Worm (Caenorhabditis elegans) whole organism, L1 larva: Measurements from ENCODE around the gene srd-28.

Experiments
- aly-2 ChIP-seq: fragments of 150-350 bp; optimal IDR thresholded peaks from 2 replicates; lab custom pipeline; 2014; ENCODE audit warnings: missing biosample characterization, missing genetic modification characterization
- ama-1 ChIP-seq: fragments of 150-350 bp; optimal IDR thresholded peaks from 2 replicates; lab custom pipeline; 2014
- blmp-1 ChIP-seq: fragments of 150-350 bp; optimal IDR thresholded peaks from 2 replicates; lab custom pipeline; 2014; ENCODE audit warnings: missing biosample characterization, missing genetic modification characterization
- ces-1 ChIP-seq: fragments of 150-350 bp; optimal IDR thresholded peaks from 2 replicates; lab custom pipeline; 2014; ENCODE audit warnings: missing biosample characterization, missing genetic modification reagents, missing genetic modification characterization
- egl-13 ChIP-seq: sonication (generic microtip); optimal IDR thresholded peaks from 2 replicates; lab custom pipeline; 2016; ENCODE audit warnings: missing genotype, missing genetic modification reagents, missing genetic modification characterization, missing compliant biosample characterization
- egl-27 ChIP-seq, 2 experiments: fragments of 150-350 bp in 1 of 2; sonication (generic microtip); optimal IDR thresholded peaks; 3 replicates each; lab custom pipeline; 2017 to 2018; ENCODE audit warnings: missing biosample characterization in 2 of 2, missing genetic modification characterization in 2 of 2, missing genetic modification reagents in 2 of 2
- elt-3 ChIP-seq, 6 experiments: fragments of 150-350 bp in 1 of 6; sonication (generic microtip); optimal IDR thresholded peaks; 2 replicates each; lab custom pipeline; 2017 to 2018; ENCODE audit warnings: missing biosample characterization in 6 of 6, missing genetic modification characterization in 6 of 6, inconsistent platforms in 1 of 6
- fos-1 ChIP-seq: fragments of 150-350 bp; optimal IDR thresholded peaks from 2 replicates; lab custom pipeline; 2014; ENCODE audit warnings: missing biosample characterization, missing genetic modification characterization
- lin-39 ChIP-seq: fragments of 150-350 bp; optimal IDR thresholded peaks from 2 replicates; lab custom pipeline; 2014; ENCODE audit warnings: missing biosample characterization, missing genetic modification reagents, missing genetic modification characterization
- lir-3 ChIP-seq: sonication (generic microtip); optimal IDR thresholded peaks from 2 replicates; lab custom pipeline; 2016; ENCODE audit warnings: mild to moderate bottlenecking, missing genetic modification characterization, moderate library complexity, missing compliant biosample characterization; ENCODE audit not compliant: poor library complexity
- nhr-47 ChIP-seq: sonication (generic microtip); optimal IDR thresholded peaks from 2 replicates; lab custom pipeline; 2016; ENCODE audit warnings: mild to moderate bottlenecking, missing genetic modification characterization, moderate library complexity, missing compliant biosample characterization
- pqm-1 ChIP-seq: sonication (generic microtip); optimal IDR thresholded peaks from 3 replicates; lab custom pipeline; 2017; ENCODE audit warnings: missing biosample characterization, missing genetic modification characterization
- unc-130 ChIP-seq: fragments of 150-350 bp; optimal IDR thresholded peaks from 2 replicates; lab custom pipeline; 2017; ENCODE audit warnings: missing biosample characterization, missing genetic modification characterization, inconsistent platforms

DNA sequence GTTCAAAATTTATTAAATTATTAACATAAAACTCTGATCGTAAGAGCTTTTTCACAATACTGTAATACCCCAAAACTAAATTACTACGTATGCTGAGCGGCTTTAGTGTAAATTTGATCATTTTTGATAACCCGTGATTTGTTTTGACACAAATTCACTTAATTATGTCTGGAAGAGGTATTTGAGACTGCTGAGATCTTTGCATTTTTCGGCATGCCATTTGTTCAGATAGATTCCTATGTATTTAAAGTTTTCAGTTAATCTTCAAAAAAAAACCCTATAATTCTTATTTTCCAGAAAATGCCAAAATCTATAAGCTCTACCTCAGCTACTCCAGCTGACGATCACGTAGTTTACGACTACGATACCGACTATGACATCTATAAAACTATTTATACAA, 20.2 kb upstream of the srd-28 start, which contains the start of gene srw-15:
- TF ChIP-seq egl-27 (tag; optimal IDR thresholded peaks at IDR 0.05; lab: Kevin White, UChicago): no peak
- TF ChIP-seq ces-1: no peak
- TF ChIP-seq unc-130: no peak
- no peak for TF ChIP-seq lin-39 (tag; lab: Kevin White, UChicago)
- TF ChIP-seq lir-3: no peak
- TF ChIP-seq aly-2: no peak
- TF ChIP-seq nhr-47 (tag; lab: Kevin White, UChicago): no peak
- TF ChIP-seq egl-13 (tag; lab: Kevin White, UChicago): no peak
- TF ChIP-seq blmp-1 (tag; lab: Kevin White, UChicago): no peak
- TF ChIP-seq fos-1 (tag; lab: Kevin White, UChicago): no peak
- no peak for TF ChIP-seq ama-1 (lab: Kevin White, UChicago)
- TF ChIP-seq elt-3 (tag; optimal IDR thresholded peaks at IDR 0.05; lab: Kevin White, UChicago): no peak
- TF ChIP-seq pqm-1 (tag; lab: Kevin White, UChicago): no peak
